Worm (Caenorhabditis elegans) whole organism, late embryonic: ENCODE results near the gene col-177.
A peak's percentile ranks its signal among the peaks of the same experiment; 100 is the strongest.

ENCODE experiments used
- C38D4.7 ChIP-seq: fragments of 200-800 bp; sonication (Bioruptor generic); optimal IDR thresholded peaks from 2 replicates; lab custom pipeline; 2018; ENCODE audit warnings: mild to moderate bottlenecking, missing genetic modification characterization, moderate library complexity, missing compliant biosample characterization
- T23F11.4 ChIP-seq: fragments of 200-800 bp; sonication (Bioruptor generic); optimal IDR thresholded peaks from 2 replicates; lab custom pipeline; 2018; ENCODE audit warnings: mild to moderate bottlenecking, missing genetic modification characterization, missing compliant biosample characterization
- Y22D7AL.16 ChIP-seq: sonication (generic microtip); optimal IDR thresholded peaks from 2 replicates; lab custom pipeline; 2016; ENCODE audit warnings: missing genetic modification characterization, missing compliant biosample characterization
- ahr-1 ChIP-seq: sonication (generic microtip); optimal IDR thresholded peaks from 2 replicates; lab custom pipeline; 2016; ENCODE audit warnings: missing genetic modification characterization, missing compliant biosample characterization
- ceh-14 ChIP-seq: sonication (generic microtip); optimal IDR thresholded peaks from 2 replicates; lab custom pipeline; 2016; ENCODE audit warnings: missing genotype, missing genetic modification characterization, missing compliant biosample characterization
- ceh-22 ChIP-seq: sonication (generic microtip); optimal IDR thresholded peaks from 2 replicates; lab custom pipeline; 2017; ENCODE audit warnings: missing biosample characterization, missing genetic modification characterization
- ceh-24 ChIP-seq: sonication (generic microtip); optimal IDR thresholded peaks from 2 replicates; lab custom pipeline; 2016; ENCODE audit warnings: mild to moderate bottlenecking, missing genetic modification characterization, missing compliant biosample characterization
- ceh-45 ChIP-seq: fragments of 200-800 bp; sonication (Bioruptor generic); IDR thresholded peaks from 2 replicates; pipeline ENCODE4 v1.3.6; 2022; ENCODE audit warnings: missing genetic modification reagents, missing genetic modification characterization, missing compliant biosample characterization
- ceh-6 ChIP-seq: fragments of 200-800 bp; sonication (Bioruptor generic); optimal IDR thresholded peaks from 2 replicates; lab custom pipeline; 2018; ENCODE audit warnings: mild to moderate bottlenecking, missing genetic modification characterization, missing compliant biosample characterization
- ceh-9 ChIP-seq: sonication (generic microtip); optimal IDR thresholded peaks from 2 replicates; lab custom pipeline; 2016; ENCODE audit warnings: mild to moderate bottlenecking, missing genetic modification characterization, inconsistent platforms, missing compliant biosample characterization
- dmd-4 ChIP-seq: sonication (generic microtip); optimal IDR thresholded peaks from 2 replicates; lab custom pipeline; 2016; ENCODE audit warnings: borderline replicate concordance, missing genetic modification characterization, missing compliant biosample characterization
- elt-2 ChIP-seq: sonication (generic microtip); optimal IDR thresholded peaks from 2 replicates; lab custom pipeline; 2016; ENCODE audit warnings: missing genetic modification reagents, missing genetic modification characterization, missing compliant biosample characterization
- eyg-1 ChIP-seq: sonication (generic microtip); optimal IDR thresholded peaks from 2 replicates; lab custom pipeline; 2016; ENCODE audit warnings: missing genotype, missing genetic modification characterization, missing compliant biosample characterization
- gmeb-2 ChIP-seq: sonication (generic microtip); optimal IDR thresholded peaks from 2 replicates; lab custom pipeline; 2016; ENCODE audit warnings: missing genetic modification characterization, inconsistent platforms, missing compliant biosample characterization
- hlh-13 ChIP-seq: fragments of 200-800 bp; sonication (Bioruptor generic); optimal IDR thresholded peaks from 2 replicates; lab custom pipeline; 2018; ENCODE audit warnings: mild to moderate bottlenecking, missing genetic modification characterization, missing compliant biosample characterization
- hlh-15 ChIP-seq: sonication (generic microtip); optimal IDR thresholded peaks from 2 replicates; lab custom pipeline; 2016; ENCODE audit warnings: missing genetic modification characterization, missing compliant biosample characterization
- hlh-30 ChIP-seq: sonication (generic microtip); optimal IDR thresholded peaks from 2 replicates; lab custom pipeline; 2017; ENCODE audit warnings: antibody characterized with exemption, missing genetic modification characterization, missing compliant biosample characterization; ENCODE audit not compliant: insufficient read depth
- lin-11 ChIP-seq: fragments of 200-800 bp; sonication (Bioruptor generic); optimal IDR thresholded peaks from 2 replicates; lab custom pipeline; 2018; ENCODE audit warnings: mild to moderate bottlenecking, missing genetic modification characterization, missing compliant biosample characterization
- madf-2 ChIP-seq: sonication (generic microtip); optimal IDR thresholded peaks from 2 replicates; lab custom pipeline; 2017; ENCODE audit warnings: missing genetic modification characterization, missing compliant biosample characterization
- odd-2 ChIP-seq: sonication (generic microtip); optimal IDR thresholded peaks from 2 replicates; lab custom pipeline; 2017; ENCODE audit warnings: antibody characterized with exemption, mild to moderate bottlenecking, missing genetic modification characterization, missing compliant biosample characterization
- pax-1 ChIP-seq: fragments of 150-350 bp; optimal IDR thresholded peaks from 2 replicates; lab custom pipeline; 2014; ENCODE audit warnings: missing biosample characterization, missing genetic modification characterization
- ref-2 ChIP-seq: sonication (generic microtip); optimal IDR thresholded peaks from 2 replicates; lab custom pipeline; 2016; ENCODE audit warnings: missing genetic modification characterization, missing compliant biosample characterization
- syd-9 ChIP-seq: sonication (generic microtip); optimal IDR thresholded peaks from 2 replicates; lab custom pipeline; 2016; ENCODE audit warnings: mild to moderate bottlenecking, missing genetic modification characterization, moderate library complexity, missing compliant biosample characterization
- tbx-2 ChIP-seq: sonication (generic microtip); optimal IDR thresholded peaks from 2 replicates; lab custom pipeline; 2016; ENCODE audit warnings: missing genetic modification characterization, missing compliant biosample characterization
- tbx-7 ChIP-seq: sonication (generic microtip); optimal IDR thresholded peaks from 2 replicates; lab custom pipeline; 2016; ENCODE audit warnings: missing genotype, missing genetic modification characterization, missing compliant biosample characterization
- ttx-3 ChIP-seq: sonication (generic microtip); optimal IDR thresholded peaks from 2 replicates; lab custom pipeline; 2016; ENCODE audit warnings: missing genetic modification reagents, missing genetic modification characterization, missing compliant biosample characterization
- unc-55 ChIP-seq: sonication (generic microtip); optimal IDR thresholded peaks from 2 replicates; lab custom pipeline; 2017; ENCODE audit warnings: missing biosample characterization, missing genetic modification reagents, missing genetic modification characterization
- ztf-16 ChIP-seq: sonication (generic microtip); optimal IDR thresholded peaks from 2 replicates; lab custom pipeline; 2017; ENCODE audit warnings: missing genetic modification characterization, missing compliant biosample characterization

col-177 gene

ce11 chrX:10958427-10958826 lies 43.2 kb downstream of the col-177 start, which contains the start of gene nlp-19:
Gene nlp-19, plus strand, starts transcription at chrX:10958727.
- TF ChIP-seq gmeb-2 (tag; lab: Kevin White, UChicago) (no peak), madf-2 (tag; lab: Kevin White, UChicago) (no peak), syd-9 (tag; lab: Kevin White, UChicago) (no peak), Y22D7AL.16 (tag; lab: Kevin White, UChicago) (no peak), pax-1 (no peak), ceh-6 (GFP tag; lab: Kevin White, UChicago) (no peak), hlh-30 (tag; lab: Kevin White, UChicago) (no peak), odd-2 (tag; lab: Kevin White, UChicago) (no peak), unc-55 (GFP tag; lab: Kevin White, UChicago) (no peak), tbx-7 (tag; lab: Kevin White, UChicago) (no peak), ref-2 (tag; lab: Kevin White, UChicago) (no peak), dmd-4 (tag; lab: Kevin White, UChicago) (no peak), hlh-15 (tag; lab: Kevin White, UChicago) (no peak)
- TF ChIP-seq, all 69 proteins: peak for 0

ce11 chrX:10956972-10957678 lies 44.5 kb downstream of the col-177 start:
- TF ChIP-seq hlh-15 (tag; lab: Kevin White, UChicago) = no peak
- TF ChIP-seq ceh-9 = no peak
- no peak for TF ChIP-seq dmd-4 (tag; lab: Kevin White, UChicago)
- TF ChIP-seq Y22D7AL.16 (tag; lab: Kevin White, UChicago) = no peak
- TF ChIP-seq ttx-3 (tag; lab: Kevin White, UChicago) = no peak
- TF ChIP-seq elt-2 = peak; percentile 66
- TF ChIP-seq, all 69 proteins: peak for 1

ce11 chrX:10953834-10954233 lies 47.8 kb downstream of the col-177 start, which contains the start of gene pbo-4:
Gene pbo-4, plus strand, starts transcription at chrX:10954134.
- TF ChIP-seq tbx-2 (no peak), gmeb-2 (tag; lab: Kevin White, UChicago) (no peak)

DNA sequence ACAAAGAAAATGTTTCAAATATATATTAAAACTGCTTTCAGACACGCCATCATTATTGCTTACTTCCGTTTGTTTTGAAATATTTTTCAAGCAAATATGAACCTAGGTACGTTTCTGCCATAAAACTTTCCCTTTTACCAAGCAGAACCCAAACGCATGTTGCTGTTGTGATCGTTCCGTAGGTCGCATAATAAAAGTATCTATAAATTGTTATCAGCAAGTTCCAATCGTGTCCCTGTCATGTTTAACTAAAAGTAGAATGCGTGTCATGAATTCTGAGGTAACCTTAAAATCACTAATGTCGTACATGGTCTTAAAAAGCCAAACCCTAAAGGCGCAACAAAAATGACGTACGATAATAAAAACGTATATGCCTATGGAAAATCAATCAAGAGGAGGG lies 49.7 kb downstream of the col-177 start:
- no peak for TF ChIP-seq hlh-13
- TF ChIP-seq C38D4.7 (GFP tag; lab: Kevin White, UChicago) = no peak
- TF ChIP-seq ref-2 (tag; lab: Kevin White, UChicago) = no peak
- TF ChIP-seq ceh-22 (tag; lab: Kevin White, UChicago) = no peak
- no peak for TF ChIP-seq ztf-16 (tag; lab: Kevin White, UChicago)
- no peak for TF ChIP-seq eyg-1 (tag; lab: Kevin White, UChicago)

DNA sequence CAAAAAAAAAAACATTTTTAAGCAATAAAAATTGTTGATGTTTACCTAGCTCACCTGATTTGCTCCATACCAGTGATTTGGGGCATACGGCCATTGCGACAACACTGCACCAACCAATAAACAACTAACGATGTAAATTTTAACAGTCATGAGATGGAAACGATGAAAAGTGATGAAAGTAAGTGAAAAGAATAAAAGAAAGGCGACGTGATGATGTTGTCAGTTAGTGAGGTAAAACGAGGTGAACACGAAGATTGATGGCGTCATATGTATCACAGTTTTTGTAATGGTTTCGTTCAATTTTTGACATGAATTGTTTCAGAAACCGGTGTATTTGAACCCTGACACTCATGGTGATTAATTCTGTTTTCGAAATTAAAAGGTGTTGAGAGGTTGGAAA lies 50.5 kb downstream of the col-177 start, which contains the start of gene K09C8.7:
Gene K09C8.7 (minus strand): TSS at position 226 of the 400 bp plus-strand sequence.
- TF ChIP-seq gmeb-2 (tag; lab: Kevin White, UChicago) (no peak), ref-2 (tag; lab: Kevin White, UChicago) (no peak), ceh-45 (GFP tag; lab: Robert Waterston, UW) (no peak), ceh-14 (tag; lab: Kevin White, UChicago) (no peak), ahr-1 (tag; lab: Kevin White, UChicago) (no peak), Y22D7AL.16 (tag; lab: Kevin White, UChicago) (no peak), hlh-15 (tag; lab: Kevin White, UChicago) (no peak), lin-11 (tag; lab: Kevin White, UChicago) (no peak), T23F11.4 (GFP tag; lab: Kevin White, UChicago) (no peak), ceh-9 (no peak), ceh-22 (tag; lab: Kevin White, UChicago) (no peak), hlh-13 (no peak), ceh-24 (tag; lab: Kevin White, UChicago) (no peak)
